Fruit fly (Drosophila melanogaster) ovary, adult (tissue): ENCODE data around the gene CG11722.

Experiments used
- CG17801 ChIP-seq: fragments of 200-800 bp; optimal IDR thresholded peaks from 2 replicates; lab custom pipeline; 2019; ENCODE audit warnings: missing biosample characterization, mild to moderate bottlenecking, missing genetic modification characterization, moderate library complexity; ENCODE audit not compliant: partially characterized antibody

CG11722 gene

dm6 chr3R:10045343-10045742 is at the start of gene CG11722, which contains the start of gene mtTFB2:
CG11722 (minus strand) TSS chr3R:10045542.
mtTFB2 (plus strand) TSS chr3R:10045574.
- peak; percentile 40 for TF ChIP-seq CG17801

DNA sequence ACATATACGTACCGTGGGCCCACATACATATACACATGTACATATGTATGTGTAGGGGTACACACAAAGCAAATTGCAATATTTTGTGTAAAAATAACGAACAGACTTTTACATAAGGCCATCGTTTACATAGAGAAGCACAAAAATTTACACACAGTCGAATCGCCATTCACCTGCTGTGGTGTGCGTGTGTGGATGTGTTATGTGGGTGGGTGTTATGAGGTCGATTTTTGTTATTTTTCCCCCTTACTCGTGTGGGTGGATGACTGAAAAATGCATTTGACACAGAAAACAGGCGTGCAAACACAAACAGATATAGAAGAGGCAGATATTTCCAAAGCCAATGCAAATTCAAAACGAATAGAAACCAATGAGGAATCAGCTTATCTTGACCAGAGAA is 49.7 kb upstream of the CG11722 start:
- TF ChIP-seq CG17801, result no peak

DNA sequence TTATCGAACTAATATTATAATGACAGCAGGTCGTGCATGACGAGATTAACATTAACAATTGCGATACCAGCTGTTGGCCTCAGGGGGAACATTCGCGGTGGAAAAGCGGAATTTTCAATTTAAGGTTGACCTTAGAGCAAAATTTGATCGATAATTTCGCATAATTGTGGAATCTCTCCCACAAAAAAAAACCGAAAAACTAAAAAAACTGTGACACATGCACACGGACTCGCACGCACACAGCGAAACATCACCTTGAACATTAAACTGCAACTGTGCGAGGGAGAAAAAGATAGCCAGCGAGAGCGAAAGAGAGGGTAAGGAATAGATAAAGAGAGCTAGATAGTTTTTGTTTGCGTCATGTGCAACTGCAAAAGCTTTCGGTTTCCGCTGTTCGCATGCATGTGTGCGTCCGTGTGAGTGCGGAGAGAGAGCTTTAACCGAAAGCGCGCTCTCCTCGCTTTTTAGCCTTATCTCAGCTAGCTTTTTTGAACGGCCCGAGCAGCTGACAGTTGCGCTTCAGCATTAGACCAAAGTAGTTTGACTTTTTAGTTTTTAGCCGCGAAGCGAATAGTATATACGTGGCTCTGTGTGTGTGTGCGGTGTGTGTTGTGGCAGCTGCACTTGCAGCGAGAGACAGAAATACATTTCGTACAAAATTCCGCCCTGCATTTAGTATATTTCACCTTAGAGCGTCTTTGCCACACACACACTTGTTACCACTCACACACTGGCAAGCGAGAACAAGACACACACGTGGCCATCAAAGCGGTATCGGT is 48.1 kb upstream of the CG11722 start:
- TF ChIP-seq CG17801, result no peak

DNA sequence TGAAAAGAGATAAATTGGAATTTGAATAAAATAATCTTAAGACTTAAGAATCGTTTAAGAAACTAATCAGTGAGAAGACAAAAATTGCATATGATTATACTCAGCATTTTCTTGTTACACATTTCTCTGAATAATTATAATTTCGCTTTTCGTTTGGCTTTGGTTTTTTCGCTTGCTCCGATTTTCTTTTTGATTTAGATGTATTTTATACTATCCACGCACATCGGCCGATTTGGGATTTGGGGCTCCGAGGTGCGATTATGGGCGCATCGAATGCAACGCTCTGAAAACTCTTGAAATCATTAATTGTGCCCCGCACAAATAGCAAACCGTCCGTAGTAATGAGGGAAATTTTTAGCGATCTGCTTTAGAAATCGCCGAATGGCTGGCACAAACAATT is 46.2 kb upstream of the CG11722 start:
- TF ChIP-seq CG17801, result no peak

DNA sequence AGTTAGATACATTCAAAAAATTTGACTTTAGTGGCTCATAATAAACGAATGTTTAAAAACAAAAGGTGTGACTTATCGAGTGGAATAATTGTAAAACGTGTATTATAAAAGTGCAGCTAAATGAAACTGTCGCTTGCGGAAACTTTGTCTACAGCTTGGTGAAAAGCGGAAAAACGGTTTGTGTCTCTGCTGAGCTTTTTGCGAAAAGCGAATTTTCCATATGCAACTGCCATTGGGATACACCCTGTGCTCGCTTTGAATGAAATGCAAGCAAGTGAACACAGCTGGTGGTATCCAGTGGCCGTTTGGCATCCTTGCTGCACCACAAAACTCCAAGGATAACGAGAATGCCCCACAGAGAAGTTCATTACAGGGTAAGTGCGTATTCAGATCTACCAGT is 45.6 kb upstream of the CG11722 start:
- no peak for TF ChIP-seq CG17801

dm6 chr3R:10089171-10089664 is 43.9 kb upstream of the CG11722 start:
- peak; percentile 22 for TF ChIP-seq CG17801

DNA sequence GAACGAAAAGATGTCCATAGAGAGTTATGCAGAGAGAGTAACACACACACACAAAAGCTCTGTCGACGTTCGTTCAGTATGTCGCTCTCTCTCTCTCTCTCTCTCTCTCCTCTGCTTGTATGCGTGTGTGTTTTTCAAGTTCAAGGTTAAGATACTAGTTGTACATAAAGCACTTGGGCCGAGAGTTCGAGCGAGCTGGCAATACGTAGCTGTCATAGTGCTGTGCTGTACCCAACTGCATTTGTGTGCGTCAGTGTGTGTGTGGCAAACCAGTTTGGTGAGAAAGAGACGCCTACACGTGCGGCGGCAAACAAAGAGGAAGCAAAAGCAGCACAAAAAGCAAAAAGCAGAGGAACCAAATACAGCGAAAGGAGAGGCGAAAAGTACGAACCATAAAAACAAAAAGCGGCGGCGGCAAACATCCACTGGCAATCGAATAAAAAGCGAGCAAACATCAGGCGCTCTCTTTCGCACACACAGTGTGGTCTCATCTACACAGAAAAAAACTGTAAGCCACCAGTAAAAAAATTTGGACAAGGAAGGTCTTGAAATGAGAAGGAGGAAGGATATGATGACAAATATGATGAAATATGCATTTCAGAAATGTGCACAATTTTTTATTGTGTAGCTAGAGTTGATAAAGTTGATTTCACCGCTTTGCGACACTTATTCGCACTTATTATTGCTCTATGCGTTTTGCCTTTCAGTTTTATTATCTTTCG is 42.0 kb upstream of the CG11722 start:
- TF ChIP-seq CG17801, result peak; percentile 6

DNA sequence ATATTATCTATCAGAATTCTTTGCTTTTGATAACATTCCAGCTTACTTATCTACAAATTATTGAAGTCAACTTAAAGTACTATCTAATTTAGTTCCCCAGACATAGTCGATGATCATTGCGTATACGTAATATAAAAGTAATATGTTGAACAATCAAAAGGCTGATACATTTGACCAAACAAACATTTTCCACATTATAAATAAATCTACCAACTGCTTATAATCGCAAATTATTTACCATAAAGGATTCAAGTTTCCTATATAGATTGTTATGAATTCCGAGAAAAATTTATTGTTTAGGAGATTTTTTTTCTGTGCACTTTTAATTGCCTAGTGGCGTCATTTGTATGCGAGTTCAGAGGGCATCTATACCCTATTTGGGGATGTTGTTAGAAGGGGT is 41.3 kb upstream of the CG11722 start:
- TF ChIP-seq CG17801, result no peak

dm6 chr3R:10086222-10086621 is 40.9 kb upstream of the CG11722 start:
- no peak for TF ChIP-seq CG17801

dm6 chr3R:10084914-10085313 is 39.6 kb upstream of the CG11722 start:
- TF ChIP-seq CG17801, result peak; percentile 81

DNA sequence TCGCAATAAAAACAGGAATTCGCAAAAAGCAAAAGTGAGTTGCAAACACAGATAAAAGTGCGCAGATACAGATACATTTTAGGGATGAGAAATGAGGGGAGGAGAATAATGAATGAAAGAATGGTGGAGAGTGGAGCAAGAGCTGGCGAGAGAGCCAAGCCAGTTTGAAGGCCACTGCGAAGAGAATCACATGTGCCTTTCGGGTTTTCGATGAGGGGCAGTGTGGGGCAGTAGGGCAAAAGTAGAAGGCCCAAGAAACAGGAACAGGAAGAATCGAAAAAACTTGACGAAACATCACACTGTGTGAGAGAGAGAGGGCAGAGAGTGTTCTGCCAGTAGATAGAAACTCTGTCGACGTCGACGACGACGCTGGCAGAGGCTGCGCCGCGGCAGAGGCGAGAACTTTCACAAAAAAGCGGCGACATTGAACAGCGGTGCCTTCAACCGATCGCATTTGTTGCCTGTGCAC is 38.9 kb upstream of the CG11722 start:
- TF ChIP-seq CG17801, result no peak

DNA sequence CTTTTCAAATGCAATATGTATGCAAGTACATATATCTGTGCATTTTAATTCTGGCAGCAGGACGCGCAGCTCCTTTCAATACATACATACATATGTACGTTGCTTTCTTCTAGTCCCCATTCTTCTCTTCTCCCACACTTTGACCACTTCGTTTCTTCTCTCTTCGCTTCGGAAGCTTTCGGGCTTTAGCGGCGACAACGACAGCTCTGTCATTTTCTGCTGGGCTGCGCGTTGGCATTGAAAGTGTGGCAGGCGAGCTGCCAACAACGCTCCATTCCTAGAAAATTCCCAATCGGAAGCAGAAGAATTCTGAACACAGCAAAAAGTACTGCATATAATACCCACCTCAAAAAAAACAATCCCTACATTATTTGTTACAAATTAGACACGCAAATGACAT is 37.7 kb upstream of the CG11722 start:
- peak; percentile 4 for TF ChIP-seq CG17801

DNA sequence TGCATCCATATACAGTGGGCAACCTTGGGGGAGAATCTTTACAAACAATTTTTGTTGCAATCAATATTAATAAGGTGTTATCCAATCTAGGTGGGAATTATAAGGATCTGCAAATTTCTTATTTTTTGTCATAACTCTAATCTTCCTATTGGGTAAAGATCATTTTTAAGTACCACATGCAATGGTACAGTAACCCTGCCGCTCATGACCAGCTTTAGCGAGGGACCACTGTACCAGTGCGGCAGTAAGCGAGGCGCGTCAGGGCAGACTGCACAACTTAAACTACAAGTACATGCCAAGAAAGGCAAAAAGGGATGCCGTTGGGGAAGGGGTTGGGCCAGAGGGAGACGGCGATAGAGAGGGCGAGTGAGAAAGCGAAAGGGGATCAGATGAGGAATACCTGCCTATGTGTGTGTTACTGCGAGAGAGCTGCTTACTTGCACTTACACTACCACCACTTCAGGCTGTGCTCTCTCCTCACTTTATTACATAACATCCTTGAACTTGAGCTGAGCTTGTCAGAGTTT is 37.3 kb upstream of the CG11722 start:
- peak; percentile 52 for TF ChIP-seq CG17801

- TF ChIP-seq CG17801, result no peak
These were observed 36.2 kb upstream of the CG11722 start for dm6 chr3R:10081469-10082111.

DNA sequence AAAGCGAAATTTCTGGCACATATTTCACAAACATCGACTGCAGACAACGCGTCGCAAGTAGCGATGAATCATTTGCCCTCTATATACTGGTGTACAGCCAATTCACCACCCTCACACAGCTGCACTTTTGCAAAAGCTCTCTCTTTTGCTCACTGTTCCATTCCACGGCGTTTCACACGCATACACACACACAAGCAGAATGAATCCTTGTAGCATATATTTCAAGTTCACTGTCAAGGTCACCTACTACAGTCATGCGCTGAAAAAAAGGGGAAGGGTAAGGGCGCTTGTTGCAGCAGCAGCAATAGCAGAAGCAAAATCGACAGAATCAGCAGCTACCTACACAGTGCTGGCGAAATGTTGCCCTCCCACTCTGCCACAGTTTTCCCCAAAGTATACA is 35.4 kb upstream of the CG11722 start:
- TF ChIP-seq CG17801, result peak; percentile 6

dm6 chr3R:10079267-10079987 is 34.1 kb upstream of the CG11722 start:
- TF ChIP-seq CG17801, result peak; percentile 78
